Worm (Caenorhabditis elegans) whole organism, late embryonic: Measurements from ENCODE around the gene F59E12.1.

Experiments
- C08G9.2 ChIP-seq: sonication (generic microtip); optimal IDR thresholded peaks from 2 replicates; lab custom pipeline; 2016; ENCODE audit warnings: mild to moderate bottlenecking, missing genetic modification characterization, moderate library complexity, missing compliant biosample characterization
- C38D4.7 ChIP-seq: fragments of 200-800 bp; sonication (Bioruptor generic); optimal IDR thresholded peaks from 2 replicates; lab custom pipeline; 2018; ENCODE audit warnings: mild to moderate bottlenecking, missing genetic modification characterization, moderate library complexity, missing compliant biosample characterization
- F13H6.1 ChIP-seq: sonication (generic microtip); optimal IDR thresholded peaks from 2 replicates; lab custom pipeline; 2016; ENCODE audit warnings: missing genetic modification characterization, missing compliant biosample characterization
- K09A11.1 ChIP-seq: sonication (generic microtip); optimal IDR thresholded peaks from 2 replicates; lab custom pipeline; 2017; ENCODE audit warnings: antibody characterized with exemption, mild to moderate bottlenecking, missing genetic modification characterization, missing compliant biosample characterization; ENCODE audit not compliant: insufficient read depth
- Y22D7AL.16 ChIP-seq: sonication (generic microtip); optimal IDR thresholded peaks from 2 replicates; lab custom pipeline; 2016; ENCODE audit warnings: missing genetic modification characterization, missing compliant biosample characterization
- ahr-1 ChIP-seq: sonication (generic microtip); optimal IDR thresholded peaks from 2 replicates; lab custom pipeline; 2016; ENCODE audit warnings: missing genetic modification characterization, missing compliant biosample characterization
- ceh-14 ChIP-seq: sonication (generic microtip); optimal IDR thresholded peaks from 2 replicates; lab custom pipeline; 2016; ENCODE audit warnings: missing genotype, missing genetic modification characterization, missing compliant biosample characterization
- ceh-18 ChIP-seq: sonication (generic microtip); optimal IDR thresholded peaks from 2 replicates; lab custom pipeline; 2016; ENCODE audit warnings: missing genetic modification characterization, missing compliant biosample characterization
- ceh-22 ChIP-seq: sonication (generic microtip); optimal IDR thresholded peaks from 2 replicates; lab custom pipeline; 2017; ENCODE audit warnings: missing biosample characterization, missing genetic modification characterization
- ceh-24 ChIP-seq: sonication (generic microtip); optimal IDR thresholded peaks from 2 replicates; lab custom pipeline; 2016; ENCODE audit warnings: mild to moderate bottlenecking, missing genetic modification characterization, missing compliant biosample characterization
- ceh-30 ChIP-seq: fragments of 150-350 bp; optimal IDR thresholded peaks from 2 replicates; lab custom pipeline; 2014; ENCODE audit warnings: missing biosample characterization, missing genetic modification characterization
- ceh-34 ChIP-seq: sonication (generic microtip); optimal IDR thresholded peaks from 2 replicates; lab custom pipeline; 2016; ENCODE audit warnings: mild to moderate bottlenecking, missing genetic modification characterization, missing compliant biosample characterization
- ceh-45 ChIP-seq: fragments of 200-800 bp; sonication (Bioruptor generic); IDR thresholded peaks from 2 replicates; pipeline ENCODE4 v1.3.6; 2022; ENCODE audit warnings: missing genetic modification reagents, missing genetic modification characterization, missing compliant biosample characterization
- ceh-9 ChIP-seq: sonication (generic microtip); optimal IDR thresholded peaks from 2 replicates; lab custom pipeline; 2016; ENCODE audit warnings: mild to moderate bottlenecking, missing genetic modification characterization, inconsistent platforms, missing compliant biosample characterization
- dmd-4 ChIP-seq: sonication (generic microtip); optimal IDR thresholded peaks from 2 replicates; lab custom pipeline; 2016; ENCODE audit warnings: borderline replicate concordance, missing genetic modification characterization, missing compliant biosample characterization
- dve-1 ChIP-seq: sonication (generic microtip); optimal IDR thresholded peaks from 2 replicates; lab custom pipeline; 2017; ENCODE audit warnings: antibody characterized with exemption, mild to moderate bottlenecking, missing genetic modification characterization, missing compliant biosample characterization
- elt-4 ChIP-seq: sonication (generic microtip); optimal IDR thresholded peaks from 2 replicates; lab custom pipeline; 2016; ENCODE audit warnings: missing genetic modification characterization, missing compliant biosample characterization
- ets-4 ChIP-seq: sonication (generic microtip); optimal IDR thresholded peaks from 2 replicates; lab custom pipeline; 2016; ENCODE audit warnings: missing genetic modification characterization, missing compliant biosample characterization
- eyg-1 ChIP-seq: sonication (generic microtip); optimal IDR thresholded peaks from 2 replicates; lab custom pipeline; 2016; ENCODE audit warnings: missing genotype, missing genetic modification characterization, missing compliant biosample characterization
- fkh-10 ChIP-seq: fragments of 150-350 bp; optimal IDR thresholded peaks from 2 replicates; lab custom pipeline; 2014; ENCODE audit warnings: missing biosample characterization, missing genetic modification reagents, missing genetic modification characterization
- fkh-6 ChIP-seq: sonication (generic microtip); optimal IDR thresholded peaks from 2 replicates; lab custom pipeline; 2016; ENCODE audit warnings: missing genetic modification characterization, missing compliant biosample characterization
- hlh-13 ChIP-seq: fragments of 200-800 bp; sonication (Bioruptor generic); optimal IDR thresholded peaks from 2 replicates; lab custom pipeline; 2018; ENCODE audit warnings: mild to moderate bottlenecking, missing genetic modification characterization, missing compliant biosample characterization
- hlh-30 ChIP-seq: sonication (generic microtip); optimal IDR thresholded peaks from 2 replicates; lab custom pipeline; 2017; ENCODE audit warnings: antibody characterized with exemption, missing genetic modification characterization, missing compliant biosample characterization; ENCODE audit not compliant: insufficient read depth
- hlh-6 ChIP-seq: sonication (generic microtip); optimal IDR thresholded peaks from 2 replicates; lab custom pipeline; 2016; ENCODE audit warnings: missing genotype, missing genetic modification characterization, missing compliant biosample characterization
- lin-11 ChIP-seq: fragments of 200-800 bp; sonication (Bioruptor generic); optimal IDR thresholded peaks from 2 replicates; lab custom pipeline; 2018; ENCODE audit warnings: mild to moderate bottlenecking, missing genetic modification characterization, missing compliant biosample characterization
- nfya-1 ChIP-seq: sonication (generic microtip); optimal IDR thresholded peaks from 2 replicates; lab custom pipeline; 2017; ENCODE audit warnings: missing genetic modification characterization, mild to moderate bottlenecking, missing compliant biosample characterization, antibody characterized with exemption, moderate library complexity
- nhr-232 ChIP-seq: sonication (generic microtip); optimal IDR thresholded peaks from 2 replicates; lab custom pipeline; 2016; ENCODE audit warnings: missing genetic modification characterization, missing compliant biosample characterization
- odd-2 ChIP-seq: sonication (generic microtip); optimal IDR thresholded peaks from 2 replicates; lab custom pipeline; 2017; ENCODE audit warnings: antibody characterized with exemption, mild to moderate bottlenecking, missing genetic modification characterization, missing compliant biosample characterization
- pag-3 ChIP-seq: sonication (generic microtip); optimal IDR thresholded peaks from 2 replicates; lab custom pipeline; 2016; ENCODE audit warnings: missing compliant biosample characterization, missing genetic modification characterization, borderline replicate concordance
- pat-9 ChIP-seq: fragments of 200-800 bp; sonication (Bioruptor generic); optimal IDR thresholded peaks from 2 replicates; lab custom pipeline; 2018; ENCODE audit warnings: mild to moderate bottlenecking, missing genetic modification characterization, moderate library complexity, missing compliant biosample characterization
- pax-1 ChIP-seq: fragments of 150-350 bp; optimal IDR thresholded peaks from 2 replicates; lab custom pipeline; 2014; ENCODE audit warnings: missing biosample characterization, missing genetic modification characterization
- pha-2 ChIP-seq: sonication (generic microtip); optimal IDR thresholded peaks from 2 replicates; lab custom pipeline; 2017; ENCODE audit warnings: mild to moderate bottlenecking, missing genetic modification characterization, missing compliant biosample characterization
- pha-4 ChIP-seq: fragments of 150-350 bp; optimal IDR thresholded peaks from 2 replicates; lab custom pipeline; 2018; ENCODE audit warnings: missing biosample characterization, missing genetic modification reagents, missing genetic modification characterization
- pqm-1 ChIP-seq: sonication (generic microtip); optimal IDR thresholded peaks from 2 replicates; lab custom pipeline; 2016; ENCODE audit warnings: missing genetic modification characterization, missing compliant biosample characterization
- pros-1 ChIP-seq: fragments of 150-350 bp; optimal IDR thresholded peaks from 2 replicates; lab custom pipeline; 2014; ENCODE audit warnings: missing biosample characterization, missing genetic modification reagents, missing genetic modification characterization
- ref-2 ChIP-seq: sonication (generic microtip); optimal IDR thresholded peaks from 2 replicates; lab custom pipeline; 2016; ENCODE audit warnings: missing genetic modification characterization, missing compliant biosample characterization
- sox-2 ChIP-seq: fragments of 200-800 bp; sonication (Bioruptor generic); IDR thresholded peaks from 2 replicates; pipeline ENCODE4 v1.3.6; 2022; ENCODE audit warnings: missing genetic modification reagents, missing genetic modification characterization, missing compliant biosample characterization
- sox-4 ChIP-seq: sonication (generic microtip); optimal IDR thresholded peaks from 2 replicates; lab custom pipeline; 2017; ENCODE audit warnings: mild to moderate bottlenecking, missing genetic modification characterization, inconsistent platforms, missing compliant biosample characterization
- syd-9 ChIP-seq: sonication (generic microtip); optimal IDR thresholded peaks from 2 replicates; lab custom pipeline; 2016; ENCODE audit warnings: mild to moderate bottlenecking, missing genetic modification characterization, moderate library complexity, missing compliant biosample characterization
- tbx-2 ChIP-seq: sonication (generic microtip); optimal IDR thresholded peaks from 2 replicates; lab custom pipeline; 2016; ENCODE audit warnings: missing genetic modification characterization, missing compliant biosample characterization
- unc-42 ChIP-seq: sonication (generic microtip); optimal IDR thresholded peaks from 2 replicates; lab custom pipeline; 2016; ENCODE audit warnings: missing genotype, missing genetic modification characterization, missing compliant biosample characterization
- unc-55 ChIP-seq: sonication (generic microtip); optimal IDR thresholded peaks from 2 replicates; lab custom pipeline; 2017; ENCODE audit warnings: missing biosample characterization, missing genetic modification reagents, missing genetic modification characterization
- zip-5 ChIP-seq: sonication (generic microtip); optimal IDR thresholded peaks from 2 replicates; lab custom pipeline; 2016; ENCODE audit warnings: missing genetic modification characterization, missing compliant biosample characterization

Gene F59E12.1

ce11 chrII:5638059-5638458 is 16.3 kb upstream of the F59E12.1 start, which contains the start of gene F59E12.3:
F59E12.3 (plus strand) TSS chrII:5638359.
- TF ChIP-seq hlh-13 (GFP tag; lab: Kevin White, UChicago): no peak
- no peak for TF ChIP-seq ets-4 (tag; lab: Kevin White, UChicago)
- TF ChIP-seq sox-2 (GFP tag; lab: Robert Waterston, UW): no peak
- TF ChIP-seq hlh-30 (tag; lab: Kevin White, UChicago): no peak
- TF ChIP-seq eyg-1 (tag; lab: Kevin White, UChicago): no peak
- no peak for TF ChIP-seq F13H6.1 (tag; lab: Kevin White, UChicago)
- TF ChIP-seq pqm-1: no peak
- no peak for TF ChIP-seq fkh-6 (tag; lab: Kevin White, UChicago)
- no peak for TF ChIP-seq nhr-232 (tag; lab: Kevin White, UChicago)
- no peak for TF ChIP-seq tbx-2 (tag; lab: Kevin White, UChicago)
- TF ChIP-seq dve-1 (tag; lab: Kevin White, UChicago): no peak
- no peak for TF ChIP-seq pax-1
- TF ChIP-seq sox-4: no peak
- TF ChIP-seq zip-5: no peak
- no peak for TF ChIP-seq fkh-10 (GFP tag; lab: Kevin White, UChicago)
- no peak for TF ChIP-seq pat-9 (tag; lab: Kevin White, UChicago)
- TF ChIP-seq syd-9: no peak
- no peak for TF ChIP-seq dmd-4 (tag; lab: Kevin White, UChicago)
- no peak for TF ChIP-seq C08G9.2
- no peak for TF ChIP-seq hlh-6 (tag; lab: Kevin White, UChicago)

ce11 chrII:5640362-5641079 is 13.8 kb upstream of the F59E12.1 start:
- TF ChIP-seq zip-5: no peak
- no peak for TF ChIP-seq K09A11.1 (tag; lab: Kevin White, UChicago)
- peak; percentile 41 for TF ChIP-seq elt-4
- TF ChIP-seq, all 69 proteins: peak for 1

ce11 chrII:5642110-5642509 is 12.2 kb upstream of the F59E12.1 start:
- no peak for TF ChIP-seq lin-11 (tag; lab: Kevin White, UChicago)
- TF ChIP-seq pag-3: no peak
- no peak for TF ChIP-seq ceh-34 (tag; lab: Kevin White, UChicago)
- no peak for TF ChIP-seq F13H6.1 (tag; lab: Kevin White, UChicago)
- no peak for TF ChIP-seq pha-4 (tag; lab: Kevin White, UChicago)
- TF ChIP-seq dve-1 (tag; lab: Kevin White, UChicago): no peak
- no peak for TF ChIP-seq pat-9 (tag; lab: Kevin White, UChicago)
- no peak for TF ChIP-seq ceh-18 (tag; lab: Kevin White, UChicago)
- TF ChIP-seq Y22D7AL.16 (tag; lab: Kevin White, UChicago): no peak
- no peak for TF ChIP-seq pqm-1
- no peak for TF ChIP-seq unc-42 (tag; lab: Kevin White, UChicago)
- no peak for TF ChIP-seq ceh-14 (tag; lab: Kevin White, UChicago)
- TF ChIP-seq ref-2 (tag; lab: Kevin White, UChicago): no peak
- no peak for TF ChIP-seq ceh-9
- TF ChIP-seq ceh-24 (tag; lab: Kevin White, UChicago): no peak
- TF ChIP-seq fkh-10 (GFP tag; lab: Kevin White, UChicago): no peak
- no peak for TF ChIP-seq C38D4.7 (GFP tag; lab: Kevin White, UChicago)

- TF ChIP-seq pag-3 (no peak), ceh-22 (tag; lab: Kevin White, UChicago) (no peak), ceh-30 (tag; lab: Kevin White, UChicago) (no peak), ahr-1 (no peak), odd-2 (tag; lab: Kevin White, UChicago) (no peak), hlh-30 (tag; lab: Kevin White, UChicago) (no peak), pros-1 (tag; lab: Kevin White, UChicago) (no peak), unc-55 (no peak), pha-2 (tag; lab: Kevin White, UChicago) (no peak), ceh-45 (GFP tag; lab: Robert Waterston, UW) (no peak), nfya-1 (tag; lab: Kevin White, UChicago) (no peak)
These were observed 7.4 kb upstream of the F59E12.1 start, which contains the start of gene F59E12.9 for ce11 chrII:5646942-5647341. F59E12.9 (minus strand) TSS chrII:5647042.
